Fruit fly (Drosophila melanogaster) whole organism, embryonic: Measurements from ENCODE around the gene CG34256.

Experiments
- Abd-B ChIP-seq: fragments of 200-800 bp; sonication (Bioruptor generic); optimal IDR thresholded peaks from 2 replicates; lab custom pipeline; 2018; ENCODE audit warnings: missing biosample characterization, mild to moderate bottlenecking, missing genetic modification characterization, moderate library complexity
- Atf6 ChIP-seq: fragments of 200-800 bp; sonication (Bioruptor generic); IDR thresholded peaks from 2 replicates; pipeline ENCODE4 v1.3.6; 2022; ENCODE audit warnings: missing biosample characterization, missing genetic modification characterization
- Bgb ChIP-seq: fragments of 200-800 bp; sonication (Bioruptor generic); IDR thresholded peaks from 2 replicates; pipeline ENCODE4 v1.3.6; 2022; ENCODE audit warnings: missing biosample characterization, missing genetic modification characterization; ENCODE audit not compliant: partially characterized antibody
- Blimp-1 ChIP-seq: fragments of 200-800 bp; sonication (Bioruptor generic); optimal IDR thresholded peaks from 3 replicates; lab custom pipeline; 2018; ENCODE audit warnings: missing biosample characterization, missing genetic modification characterization, mild to moderate bottlenecking, moderate library complexity, missing genetic modification reagents
- BtbVII ChIP-seq: fragments of 200-800 bp; sonication (Bioruptor generic); optimal IDR thresholded peaks from 3 replicates; lab custom pipeline; 2017; ENCODE audit warnings: missing biosample characterization, mild to moderate bottlenecking, missing genetic modification characterization
- CG12769 ChIP-seq: fragments of 200-800 bp; sonication (Bioruptor generic); optimal IDR thresholded peaks from 2 replicates; lab custom pipeline; 2019; ENCODE audit warnings: missing biosample characterization, mild to moderate bottlenecking, missing genetic modification characterization, moderate library complexity
- CG13894 ChIP-seq: fragments of 200-800 bp; sonication (Bioruptor generic); optimal IDR thresholded peaks from 3 replicates; lab custom pipeline; 2018; ENCODE audit warnings: missing biosample characterization, mild to moderate bottlenecking, missing genetic modification characterization, moderate library complexity
- CG15073 ChIP-seq: fragments of 200-800 bp; sonication (Bioruptor generic); optimal IDR thresholded peaks from 2 replicates; lab custom pipeline; 2016; ENCODE audit warnings: missing biosample characterization, missing genetic modification characterization
- CG15269 ChIP-seq: fragments of 200-800 bp; sonication (Bioruptor generic); optimal IDR thresholded peaks from 2 replicates; lab custom pipeline; 2018; ENCODE audit warnings: missing biosample characterization, mild to moderate bottlenecking, missing genetic modification characterization, moderate library complexity
- CG15696 ChIP-seq: fragments of 200-800 bp; sonication (Bioruptor generic); optimal IDR thresholded peaks from 2 replicates; lab custom pipeline; 2019; ENCODE audit warnings: missing biosample characterization, mild to moderate bottlenecking, missing genetic modification characterization, moderate library complexity
- CG16813 ChIP-seq: fragments of 200-800 bp; sonication (Bioruptor generic); IDR thresholded peaks from 3 replicates; pipeline ENCODE4 v1.3.6; 2022; ENCODE audit warnings: missing biosample characterization, missing genetic modification characterization; ENCODE audit not compliant: partially characterized antibody
- CG17328 ChIP-seq: fragments of 200-800 bp; sonication (Bioruptor generic); IDR thresholded peaks from 2 replicates; pipeline ENCODE4 v1.3.6; 2022; ENCODE audit warnings: missing biosample characterization, missing genetic modification characterization
- CG1832 ChIP-seq: fragments of 200-800 bp; sonication (Bioruptor generic); optimal IDR thresholded peaks from 2 replicates; lab custom pipeline; 2017; ENCODE audit warnings: missing biosample characterization, mild to moderate bottlenecking, missing genetic modification characterization, inconsistent platforms
- CG2129 ChIP-seq: fragments of 200-800 bp; sonication (Bioruptor generic); IDR thresholded peaks from 2 replicates; pipeline ENCODE4 v1.3.6; 2022; ENCODE audit warnings: missing biosample characterization, missing genetic modification characterization; ENCODE audit not compliant: partially characterized antibody
- CG2199 ChIP-seq: fragments of 200-800 bp; sonication (Bioruptor generic); IDR thresholded peaks from 3 replicates; pipeline ENCODE4 v1.3.6; 2022; ENCODE audit warnings: missing biosample characterization, missing genetic modification characterization
- CG32532 ChIP-seq: fragments of 200-800 bp; sonication (Bioruptor generic); IDR thresholded peaks from 2 replicates; pipeline ENCODE4 v1.3.6; 2022; ENCODE audit warnings: missing biosample characterization, missing genetic modification characterization
- CG6272 ChIP-seq: fragments of 200-800 bp; sonication (Bioruptor generic); IDR thresholded peaks from 2 replicates; pipeline ENCODE4 v1.3.6; 2022; ENCODE audit warnings: missing biosample characterization, missing genetic modification characterization
- CG6765 ChIP-seq: fragments of 200-800 bp; sonication (Bioruptor generic); optimal IDR thresholded peaks from 3 replicates; lab custom pipeline; 2017; ENCODE audit warnings: missing biosample characterization, mild to moderate bottlenecking, missing genetic modification characterization
- CG6854 ChIP-seq: fragments of 200-800 bp; sonication (Bioruptor generic); optimal IDR thresholded peaks from 3 replicates; lab custom pipeline; 2017; ENCODE audit warnings: missing biosample characterization, mild to moderate bottlenecking, missing genetic modification characterization
- CG7372 ChIP-seq: fragments of 200-800 bp; sonication (Bioruptor generic); IDR thresholded peaks from 2 replicates; pipeline ENCODE4 v1.3.6; 2022; ENCODE audit warnings: missing biosample characterization, missing genetic modification characterization
- CG9876 ChIP-seq: fragments of 200-800 bp; sonication (Bioruptor generic); optimal IDR thresholded peaks from 2 replicates; lab custom pipeline; 2016; ENCODE audit warnings: missing biosample characterization, missing genetic modification characterization
- CG9932 ChIP-seq: fragments of 200-800 bp; sonication (Bioruptor generic); IDR thresholded peaks from 2 replicates; pipeline ENCODE4 v1.3.6; 2022; ENCODE audit warnings: missing biosample characterization, missing genetic modification characterization
- Lhr ChIP-seq: fragments of 200-800 bp; sonication (Bioruptor generic); optimal IDR thresholded peaks from 3 replicates; lab custom pipeline; 2017; ENCODE audit warnings: mild to moderate bottlenecking, missing biosample characterization, missing genetic modification reagents, missing genetic modification characterization
- Med ChIP-seq: fragments of 200-800 bp; sonication (Bioruptor generic); peaks from one replicate; lab custom pipeline; 2016; ENCODE audit warnings: missing biosample characterization, missing genetic modification characterization, mild to moderate bottlenecking, inconsistent platforms, moderate library complexity
- Optix ChIP-seq: fragments of 200-800 bp; sonication (Bioruptor generic); IDR thresholded peaks from 3 replicates; pipeline ENCODE4 v1.3.6; 2022; ENCODE audit warnings: missing biosample characterization, missing genetic modification characterization
- Sry-δ ChIP-seq: fragments of 200-800 bp; sonication (Bioruptor generic); optimal IDR thresholded peaks from 2 replicates; lab custom pipeline; 2016; ENCODE audit warnings: missing biosample characterization, missing genetic modification characterization
- abd-A ChIP-seq: fragments of 200-800 bp; sonication (Bioruptor generic); optimal IDR thresholded peaks from 3 replicates; lab custom pipeline; 2019; ENCODE audit warnings: missing biosample characterization, mild to moderate bottlenecking, missing genetic modification characterization, moderate library complexity
- al ChIP-seq: fragments of 200-800 bp; sonication (Bioruptor generic); IDR thresholded peaks from 2 replicates; pipeline ENCODE4 v1.3.6; 2022; ENCODE audit warnings: missing biosample characterization, missing genetic modification characterization
- amos ChIP-seq: fragments of 200-800 bp; sonication (Bioruptor generic); IDR thresholded peaks from 2 replicates; pipeline ENCODE4 v1.3.6; 2022; ENCODE audit warnings: missing biosample characterization, missing genetic modification characterization; ENCODE audit not compliant: partially characterized antibody
- bsh ChIP-seq, 2 experiments: fragments of 200-800 bp; sonication (Bioruptor generic); optimal IDR thresholded peaks; 2 replicates each; lab custom pipeline; 2017 to 2018; ENCODE audit warnings: mild to moderate bottlenecking in 2 of 2, missing biosample characterization in 2 of 2, missing genetic modification characterization in 2 of 2, moderate library complexity in 1 of 2
- fd96Cb ChIP-seq: fragments of 200-800 bp; sonication (Bioruptor generic); optimal IDR thresholded peaks from 2 replicates; lab custom pipeline; 2018; ENCODE audit warnings: missing biosample characterization, mild to moderate bottlenecking, missing genetic modification characterization, moderate library complexity
- fru ChIP-seq: fragments of >200 bp; optimal IDR thresholded peaks from 2 replicates; lab custom pipeline; 2017
- gsb-n ChIP-seq: fragments of 200-800 bp; sonication (Bioruptor generic); optimal IDR thresholded peaks from 3 replicates; lab custom pipeline; 2018; ENCODE audit warnings: missing biosample characterization, mild to moderate bottlenecking, missing genetic modification characterization
- gt ChIP-seq: fragments of 200-800 bp; sonication (Bioruptor generic); IDR thresholded peaks from 2 replicates; pipeline ENCODE4 v1.3.6; 2022; ENCODE audit warnings: missing biosample characterization, missing genetic modification characterization
- her ChIP-seq: fragments of 200-800 bp; sonication (Bioruptor generic); optimal IDR thresholded peaks from 2 replicates; lab custom pipeline; 2016; ENCODE audit warnings: missing biosample characterization, missing genetic modification characterization
- hkb ChIP-seq, 2 experiments: fragments of 200-800 bp in 1 of 2; fragments of >200 bp in 1 of 2; sonication (Bioruptor generic) in 1 of 2; IDR thresholded peaks in 1 of 2; optimal IDR thresholded peaks in 1 of 2; 2 replicates each; pipeline versions ENCODE4 v1.3.6 to Lab custom; 2017 to 2022; ENCODE audit warnings: missing biosample characterization in 1 of 2, missing genetic modification characterization in 1 of 2
- kni ChIP-seq: fragments of 200-800 bp; sonication (Bioruptor generic); optimal IDR thresholded peaks from 3 replicates; lab custom pipeline; 2017; ENCODE audit warnings: mild to moderate bottlenecking, missing biosample characterization, missing genetic modification reagents, missing genetic modification characterization
- nmo ChIP-seq: fragments of 200-800 bp; sonication (Bioruptor generic); optimal IDR thresholded peaks from 2 replicates; lab custom pipeline; 2018; ENCODE audit warnings: missing biosample characterization, mild to moderate bottlenecking, missing genetic modification characterization, moderate library complexity
- oc ChIP-seq: fragments of 200-800 bp; sonication (Bioruptor generic); optimal IDR thresholded peaks from 2 replicates; lab custom pipeline; 2018; ENCODE audit warnings: missing biosample characterization, mild to moderate bottlenecking, missing genetic modification characterization, moderate library complexity
- pros ChIP-seq: fragments of 200-800 bp; sonication (Bioruptor generic); optimal IDR thresholded peaks from 3 replicates; lab custom pipeline; 2019; ENCODE audit warnings: missing biosample characterization, mild to moderate bottlenecking, missing genetic modification characterization, moderate library complexity
- rib ChIP-seq: fragments of 200-800 bp; sonication (Bioruptor generic); IDR thresholded peaks from 2 replicates; pipeline ENCODE4 v1.3.6; 2022; ENCODE audit warnings: missing biosample characterization, missing genetic modification characterization
- schlank ChIP-seq: fragments of 200-800 bp; sonication (Bioruptor generic); optimal IDR thresholded peaks from 2 replicates; lab custom pipeline; 2018; ENCODE audit warnings: missing biosample characterization, mild to moderate bottlenecking, missing genetic modification characterization
- sd ChIP-seq: fragments of 200-800 bp; sonication (Bioruptor generic); optimal IDR thresholded peaks from 3 replicates; lab custom pipeline; 2018; ENCODE audit warnings: missing biosample characterization, mild to moderate bottlenecking, missing genetic modification characterization, moderate library complexity
- slbo ChIP-seq: fragments of 200-800 bp; sonication (Bioruptor generic); IDR thresholded peaks from 2 replicates; pipeline ENCODE4 v1.3.6; 2022; ENCODE audit warnings: missing biosample characterization, missing genetic modification characterization
- sna ChIP-seq: fragments of 200-800 bp; sonication (Bioruptor generic); IDR thresholded peaks from 2 replicates; pipeline ENCODE4 v1.3.6; 2022; ENCODE audit warnings: missing biosample characterization, missing genetic modification characterization; ENCODE audit not compliant: partially characterized antibody
- so ChIP-seq: fragments of 200-800 bp; sonication (Bioruptor generic); IDR thresholded peaks from 3 replicates; pipeline ENCODE4 v1.3.6; 2022; ENCODE audit warnings: missing biosample characterization, missing genetic modification characterization
- sob ChIP-seq: fragments of 200-800 bp; sonication (Bioruptor generic); IDR thresholded peaks from 2 replicates; pipeline ENCODE4 v1.3.6; 2022; ENCODE audit warnings: missing biosample characterization, missing genetic modification characterization
- sug ChIP-seq: fragments of 200-800 bp; optimal IDR thresholded peaks from 2 replicates; lab custom pipeline; 2019; ENCODE audit warnings: missing biosample characterization, mild to moderate bottlenecking, missing genetic modification characterization, moderate library complexity
- vfl ChIP-seq: fragments of 200-800 bp; sonication (Bioruptor generic); optimal IDR thresholded peaks from 2 replicates; lab custom pipeline; 2016; ENCODE audit warnings: missing biosample characterization, missing genetic modification characterization
- vvl ChIP-seq: fragments of 200-800 bp; sonication (Bioruptor generic); IDR thresholded peaks from 2 replicates; pipeline ENCODE4 v1.3.6; 2022; ENCODE audit warnings: missing biosample characterization, missing genetic modification characterization

The CG34256 gene

DNA sequence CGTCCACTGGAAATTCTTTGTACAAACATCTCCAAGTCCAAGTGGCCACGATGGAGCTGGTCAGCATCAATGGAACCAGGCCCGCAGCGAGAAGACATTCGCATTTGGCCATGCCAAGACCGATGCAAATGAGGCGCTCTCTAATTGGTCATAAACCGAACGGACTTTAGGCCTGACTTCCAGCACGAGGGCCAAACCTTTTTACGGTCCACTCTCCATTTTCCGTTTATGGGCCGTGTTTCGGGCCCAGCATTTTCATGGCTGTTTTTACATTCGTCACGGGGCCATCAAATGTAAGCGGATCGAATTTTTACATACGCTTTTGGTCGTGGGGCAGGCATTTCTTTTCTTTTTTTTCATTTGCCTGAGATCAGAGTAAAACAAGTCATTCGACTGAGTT is at the start of gene CG34256:
CG34256 (minus strand) TSS at position 205 of the 400 bp plus-strand sequence.
- TF ChIP-seq Lhr (no peak), Med (peak; percentile 62), Abd-B (peak; percentile 19), CG2199 (GFP tag; lab: Robert Waterston, UW) (0 out of 3 replicates have a peak, but pooled peaks have one; percentile 59), CG15269 (tag; lab: Kevin White, UChicago) (peak; percentile 74), schlank (tag; lab: Kevin White, UChicago) (no peak), fru (lab: Kevin White, UChicago) (no peak), sna (GFP tag; lab: Robert Waterston, UW) (no peak), CG7372 (GFP tag; lab: Robert Waterston, UW) (no peak), sd (tag; lab: Kevin White, UChicago) (peak; percentile 53), oc (tag; lab: Kevin White, UChicago) (peak; percentile 46), amos (peak; percentile 27; the same call in 1 of the 2 replicates), al (GFP tag; lab: Robert Waterston, UW) (no peak), CG9932 (GFP tag; lab: Robert Waterston, UW) (0 out of 2 replicates have a peak, but pooled peaks have one; percentile 22), so (peak; percentile 53; the same call in 1 of the 3 replicates), nmo (GFP tag; lab: Kevin White, UChicago) (no peak), abd-A (tag; lab: Kevin White, UChicago) (peak; percentile 92), CG12769 (peak; percentile 87), gsb-n (tag; lab: Kevin White, UChicago) (peak; percentile 96), CG13894 (peak; percentile 26), CG9876 (GFP tag; lab: Kevin White, UChicago) (no peak), Bgb (GFP tag; lab: Robert Waterston, UW) (0 out of 2 replicates have a peak, but pooled peaks have one; percentile 17), sob (GFP tag; lab: Robert Waterston, UW) (0 out of 2 replicates have a peak, but pooled peaks have one; percentile 11), Sry-δ (GFP tag; lab: Kevin White, UChicago) (no peak), Atf6 (GFP tag; lab: Robert Waterston, UW) (no peak), rib (GFP tag; lab: Robert Waterston, UW) (0 out of 2 replicates have a peak, but pooled peaks have one; percentile 26), Blimp-1 (GFP tag; lab: Kevin White, UChicago) (peak; percentile 51), CG6272 (GFP tag; lab: Robert Waterston, UW) (no peak), vvl (GFP tag; lab: Robert Waterston, UW) (peak; percentile 68; the same call in 1 of the 2 replicates), pros (GFP tag; lab: Kevin White, UChicago) (peak; percentile 55), CG17328 (GFP tag; lab: Robert Waterston, UW) (no peak), CG16813 (GFP tag; lab: Robert Waterston, UW) (no peak), kni (GFP tag; lab: Kevin White, UChicago) (peak; percentile 57), CG6854 (GFP tag; lab: Kevin White, UChicago) (no peak), sug (tag; lab: Kevin White, UChicago) (peak; percentile 1)

DNA sequence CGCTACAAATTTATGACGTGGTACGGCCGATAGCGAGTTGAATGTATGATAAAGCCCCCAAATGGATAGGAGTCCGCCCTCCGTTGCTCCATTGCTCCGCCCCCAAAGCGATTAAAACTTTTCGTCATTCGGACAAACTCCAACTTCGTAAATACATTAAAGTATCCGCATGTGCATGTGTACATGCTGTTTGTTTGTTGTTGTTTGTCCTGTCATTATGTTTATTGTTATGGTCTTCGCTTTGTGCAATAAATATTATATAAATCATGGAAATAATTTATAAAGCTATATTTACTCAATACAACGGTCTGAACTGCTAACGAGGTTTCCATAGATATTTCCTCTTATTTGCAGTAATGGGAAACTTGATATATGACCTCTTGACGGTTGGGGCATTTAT is 47.4 kb upstream of the CG34256 start:
- TF ChIP-seq CG15073 (GFP tag; lab: Kevin White, UChicago), result no peak
- TF ChIP-seq CG32532 (GFP tag; lab: Robert Waterston, UW), result no peak
- TF ChIP-seq Optix, result no peak
- no peak for TF ChIP-seq CG1832 (GFP tag; lab: Kevin White, UChicago)
- peak; percentile 15 for TF ChIP-seq Med
- no peak for TF ChIP-seq hkb (optimal IDR thresholded peaks at IDR 0.05; lab: Kevin White, UChicago)
- 0 out of 2 replicates have a peak, but pooled peaks have one; percentile 22 for TF ChIP-seq hkb (GFP tag; IDR thresholded peaks at IDR 0.05; lab: Robert Waterston, UW)
- TF ChIP-seq her (GFP tag; lab: Kevin White, UChicago), result no peak
- no peak for TF ChIP-seq CG2129 (GFP tag; lab: Robert Waterston, UW)
- no peak for TF ChIP-seq fd96Cb (tag; lab: Kevin White, UChicago)
- no peak for TF ChIP-seq CG6765 (GFP tag; lab: Kevin White, UChicago)
- TF ChIP-seq vfl (GFP tag; lab: Kevin White, UChicago), result no peak
- TF ChIP-seq bsh (GFP tag; optimal IDR thresholded peaks at IDR 0.05; lab: Kevin White, UChicago), result peak in 1 of 2 experiments; percentile 11
- TF ChIP-seq BtbVII (GFP tag; lab: Kevin White, UChicago), result no peak
- TF ChIP-seq CG15696, result peak; percentile 12
- no peak for TF ChIP-seq slbo
- no peak for TF ChIP-seq gt (GFP tag; lab: Robert Waterston, UW)
